Fruit fly (Drosophila melanogaster): ENCODE results near the gene CG16710.

The CG16710 gene

dm6 chr3R:23726740-23727139 is 44.4 kb downstream of the CG16710 start (continued):
- peak; percentile 8 for TF ChIP-seq dac (GFP tag; optimal IDR thresholded peaks at IDR 0.05)
- peak; percentile 67 for TF ChIP-seq Eip75B (GFP tag; optimal IDR thresholded peaks at IDR 0.05)
- peak; percentile 78 for TF ChIP-seq esn (GFP tag; optimal IDR thresholded peaks at IDR 0.05)
- peak; percentile 16 for TF ChIP-seq CG1621 (tag; optimal IDR thresholded peaks at IDR 0.05)
- peak; percentile 61 for TF ChIP-seq CG6792 (GFP tag; optimal IDR thresholded peaks at IDR 0.05)
- TF ChIP-seq Sox14 (GFP tag; optimal IDR thresholded peaks at IDR 0.05), result peak; percentile 66
- TF ChIP-seq CG10669 (GFP tag; optimal IDR thresholded peaks at IDR 0.05), result peak; percentile 55
- peak; percentile 80 for TF ChIP-seq Hr4 (GFP tag; optimal IDR thresholded peaks at IDR 0.05)
- TF ChIP-seq topi (GFP tag; optimal IDR thresholded peaks at IDR 0.05), result peak; percentile 62
- TF ChIP-seq vri (GFP tag; optimal IDR thresholded peaks at IDR 0.05), result peak; percentile 50
- TF ChIP-seq CG7368 (GFP tag; optimal IDR thresholded peaks at IDR 0.05), result peak; percentile 46
- peak; percentile 47 for TF ChIP-seq Lpt (GFP tag; optimal IDR thresholded peaks at IDR 0.05)
- peak; percentile 60 for TF ChIP-seq CG10631 (GFP tag; optimal IDR thresholded peaks at IDR 0.05)
- TF ChIP-seq CG11294 (GFP tag; IDR thresholded peaks at IDR 0.05), result peak; percentile 70
- peak; percentile 5 for TF ChIP-seq CG11762 (GFP tag; optimal IDR thresholded peaks at IDR 0.05; ENCODE audit: insufficient read depth)
- peak; percentile 69 for TF ChIP-seq achi (GFP tag; optimal IDR thresholded peaks at IDR 0.05)
- TF ChIP-seq CG4318 (GFP tag; optimal IDR thresholded peaks at IDR 0.05), result peak; percentile 33
- TF ChIP-seq Ets21C (GFP tag; optimal IDR thresholded peaks at IDR 0.05), result peak; percentile 29
- TF ChIP-seq fkh (GFP tag; optimal IDR thresholded peaks at IDR 0.05), result peak; percentile 54
- TF ChIP-seq CG9139 (GFP tag; optimal IDR thresholded peaks at IDR 0.05), result no peak
- no peak for TF ChIP-seq Eip93F (GFP tag; optimal IDR thresholded peaks at IDR 0.05)
- peak; percentile 65 for TF ChIP-seq CG3919 (GFP tag; optimal IDR thresholded peaks at IDR 0.05)
- TF ChIP-seq fd59A (GFP tag; optimal IDR thresholded peaks at IDR 0.05), result peak; percentile 20
- peak in 1 of 2 experiments; percentile 49 for TF ChIP-seq ss (GFP tag; optimal IDR thresholded peaks at IDR 0.05)
- TF ChIP-seq Hr38 (GFP tag; optimal IDR thresholded peaks at IDR 0.05), result no peak
- TF ChIP-seq CG34406 (GFP tag; optimal IDR thresholded peaks at IDR 0.05), result peak; percentile 61
- TF ChIP-seq OdsH (GFP tag; optimal IDR thresholded peaks at IDR 0.05), result peak; percentile 76
- TF ChIP-seq Gug (GFP tag; IDR thresholded peaks at IDR 0.05), result peak; percentile 81
- TF ChIP-seq CG11902 (GFP tag; optimal IDR thresholded peaks at IDR 0.05), result peak; percentile 33
- peak; percentile 54 for TF ChIP-seq CG3032 (tag; optimal IDR thresholded peaks at IDR 0.05)
- peak; percentile 43 for TF ChIP-seq CG8319 (GFP tag; optimal IDR thresholded peaks at IDR 0.05)
- TF ChIP-seq CG8119 (GFP tag; IDR thresholded peaks at IDR 0.05), result peak; percentile 82
- TF ChIP-seq salr (GFP tag; optimal IDR thresholded peaks at IDR 0.05), result peak in 1 of 2 experiments; percentile 70
- TF ChIP-seq spab (GFP tag; optimal IDR thresholded peaks at IDR 0.05), result peak; percentile 23
- peak; percentile 59 for TF ChIP-seq lz (GFP tag; optimal IDR thresholded peaks at IDR 0.05)
- peak; percentile 69 for TF ChIP-seq Sox102F (GFP tag; optimal IDR thresholded peaks at IDR 0.05)
- peak; percentile 47 for TF ChIP-seq dsx (GFP tag; optimal IDR thresholded peaks at IDR 0.05; ENCODE audit: poor library complexity, severe bottlenecking)

- TF ChIP-seq CG6854 (GFP tag; optimal IDR thresholded peaks at IDR 0.05) (no peak), ss (GFP tag; optimal IDR thresholded peaks at IDR 0.05) (no peak)
These were observed 45.4 kb downstream of the CG16710 start for dm6 chr3R:23727657-23728056.

dm6 chr3R:23728086-23728485 is 45.8 kb downstream of the CG16710 start:
- peak; percentile 10 for TF ChIP-seq achi (GFP tag; optimal IDR thresholded peaks at IDR 0.05)
- TF ChIP-seq CG8632 (GFP tag; optimal IDR thresholded peaks at IDR 0.05), result no peak
- TF ChIP-seq dsx (GFP tag; optimal IDR thresholded peaks at IDR 0.05; ENCODE audit: poor library complexity, severe bottlenecking), result peak; percentile 46
- peak; percentile 49 for TF ChIP-seq CG6276 (GFP tag; optimal IDR thresholded peaks at IDR 0.05)
- no peak for TF ChIP-seq Hr4 (GFP tag; optimal IDR thresholded peaks at IDR 0.05)
- TF ChIP-seq topi (GFP tag; optimal IDR thresholded peaks at IDR 0.05), result no peak
- no peak for TF ChIP-seq CG11762 (GFP tag; optimal IDR thresholded peaks at IDR 0.05; ENCODE audit: insufficient read depth)
- no peak for TF ChIP-seq vri (GFP tag; optimal IDR thresholded peaks at IDR 0.05)
- TF ChIP-seq CG6854 (GFP tag; optimal IDR thresholded peaks at IDR 0.05), result no peak
- no peak for TF ChIP-seq esn (GFP tag; optimal IDR thresholded peaks at IDR 0.05)
- TF ChIP-seq pdm3 (GFP tag; optimal IDR thresholded peaks at IDR 0.05), result no peak
- TF ChIP-seq CG11902 (GFP tag; optimal IDR thresholded peaks at IDR 0.05), result no peak
- peak; percentile 1 for TF ChIP-seq Eip93F (GFP tag; optimal IDR thresholded peaks at IDR 0.05)
- peak; percentile 71 for TF ChIP-seq Eip78C (GFP tag)
- peak; percentile 65 for TF ChIP-seq CG6808 (GFP tag; optimal IDR thresholded peaks at IDR 0.05)
- TF ChIP-seq CG9139 (GFP tag; optimal IDR thresholded peaks at IDR 0.05), result peak; percentile 61
- TF ChIP-seq dac (GFP tag; optimal IDR thresholded peaks at IDR 0.05), result no peak
- no peak for TF ChIP-seq Ets21C (GFP tag; optimal IDR thresholded peaks at IDR 0.05)
- TF ChIP-seq CG11294 (GFP tag; IDR thresholded peaks at IDR 0.05), result no peak
- peak; percentile 10 for TF ChIP-seq Lpt (GFP tag; optimal IDR thresholded peaks at IDR 0.05)
- no peak for TF ChIP-seq Smox (GFP tag; optimal IDR thresholded peaks at IDR 0.05)
- peak; percentile 36; the same call in 1 of the 2 replicates for TF ChIP-seq CG15336 (GFP tag; IDR thresholded peaks at IDR 0.05)
- TF ChIP-seq Sox14 (GFP tag; optimal IDR thresholded peaks at IDR 0.05), result no peak
- TF ChIP-seq Hr38 (GFP tag; optimal IDR thresholded peaks at IDR 0.05), result no peak
- no peak for TF ChIP-seq acj6 (GFP tag; optimal IDR thresholded peaks at IDR 0.05)
- no peak for TF ChIP-seq Gug (GFP tag; IDR thresholded peaks at IDR 0.05)
- no peak for TF ChIP-seq CG8319 (GFP tag; optimal IDR thresholded peaks at IDR 0.05)
